Fruit fly (Drosophila melanogaster) whole organism, embryonic: ENCODE results near the gene Acf.

Source experiments
- Aef1 ChIP-seq: fragments of 200-800 bp; sonication (Bioruptor generic); IDR thresholded peaks from 3 replicates; pipeline ENCODE4 v1.3.6; 2022; ENCODE audit warnings: missing biosample characterization, missing genetic modification characterization
- Atf-2 ChIP-seq: fragments of 200-800 bp; sonication (Bioruptor generic); optimal IDR thresholded peaks from 2 replicates; lab custom pipeline; 2016; ENCODE audit warnings: missing biosample characterization, missing genetic modification characterization
- CG12219 ChIP-seq: fragments of 200-800 bp; sonication (Bioruptor generic); optimal IDR thresholded peaks from 3 replicates; lab custom pipeline; 2018; ENCODE audit warnings: missing biosample characterization, mild to moderate bottlenecking, missing genetic modification characterization
- CG14965 ChIP-seq: fragments of 200-800 bp; sonication (Bioruptor generic); optimal IDR thresholded peaks from 2 replicates; lab custom pipeline; 2016; ENCODE audit warnings: missing biosample characterization, missing genetic modification characterization, borderline replicate concordance
- CG16779 ChIP-seq: fragments of 200-800 bp; sonication (Bioruptor generic); IDR thresholded peaks from 2 replicates; pipeline ENCODE4 v1.3.6; 2022; ENCODE audit warnings: missing biosample characterization, missing genetic modification characterization
- CG17568 ChIP-seq: fragments of 200-800 bp; sonication (Bioruptor generic); optimal IDR thresholded peaks from 2 replicates; lab custom pipeline; 2018; ENCODE audit warnings: missing biosample characterization, mild to moderate bottlenecking, missing genetic modification characterization, moderate library complexity
- CG2116 ChIP-seq: fragments of 200-800 bp; sonication (Bioruptor generic); optimal IDR thresholded peaks from 3 replicates; lab custom pipeline; 2018; ENCODE audit warnings: missing biosample characterization, mild to moderate bottlenecking, missing genetic modification characterization
- CG3065 ChIP-seq: fragments of 200-800 bp; sonication (Bioruptor generic); optimal IDR thresholded peaks from 2 replicates; lab custom pipeline; 2016; ENCODE audit warnings: missing biosample characterization, missing genetic modification characterization
- CG31365 ChIP-seq: fragments of 200-800 bp; sonication (Bioruptor generic); optimal IDR thresholded peaks from 2 replicates; lab custom pipeline; 2018; ENCODE audit warnings: missing biosample characterization, mild to moderate bottlenecking, missing genetic modification characterization
- CG34224 ChIP-seq: fragments of 200-800 bp; sonication (Bioruptor generic); IDR thresholded peaks from 3 replicates; pipeline ENCODE4 v1.3.6; 2022; ENCODE audit warnings: missing biosample characterization, missing genetic modification characterization; ENCODE audit not compliant: partially characterized antibody
- CG34376 ChIP-seq: fragments of 200-800 bp; sonication (Bioruptor generic); optimal IDR thresholded peaks from 2 replicates; lab custom pipeline; 2018; ENCODE audit warnings: missing biosample characterization, mild to moderate bottlenecking, missing genetic modification characterization
- CG7372 ChIP-seq: fragments of 200-800 bp; sonication (Bioruptor generic); IDR thresholded peaks from 2 replicates; pipeline ENCODE4 v1.3.6; 2022; ENCODE audit warnings: missing biosample characterization, missing genetic modification characterization
- CG7987 ChIP-seq: fragments of 200-800 bp; sonication (Bioruptor generic); optimal IDR thresholded peaks from 2 replicates; lab custom pipeline; 2018; ENCODE audit warnings: missing biosample characterization, mild to moderate bottlenecking, missing genetic modification characterization, moderate library complexity
- CG9932 ChIP-seq: fragments of 200-800 bp; sonication (Bioruptor generic); IDR thresholded peaks from 2 replicates; pipeline ENCODE4 v1.3.6; 2022; ENCODE audit warnings: missing biosample characterization, missing genetic modification characterization
- Eip74EF ChIP-seq, 2 experiments: fragments of 200-800 bp in 1 of 2; fragments of >200 bp in 1 of 2; sonication (Bioruptor generic) in 1 of 2; optimal IDR thresholded peaks; 2 replicates each; lab custom pipeline; 2017 to 2019; ENCODE audit warnings: missing biosample characterization in 2 of 2, missing genetic modification characterization in 2 of 2, mild to moderate bottlenecking in 1 of 2, moderate library complexity in 1 of 2
- Gug ChIP-seq: fragments of 200-800 bp; sonication (Bioruptor generic); IDR thresholded peaks from 4 replicates; pipeline ENCODE4 v1.3.6; 2022; ENCODE audit warnings: missing biosample characterization, missing genetic modification characterization
- H15 ChIP-seq: fragments of 200-800 bp; sonication (Bioruptor generic); IDR thresholded peaks from 3 replicates; pipeline ENCODE4 v1.3.6; 2022; ENCODE audit warnings: missing biosample characterization, missing genetic modification characterization
- Hr51 ChIP-seq, 2 experiments: fragments of 200-800 bp; sonication (Bioruptor generic); optimal IDR thresholded peaks; 2 replicates in 1 of 2; 3 replicates in 1 of 2; lab custom pipeline; 2016 to 2018; ENCODE audit warnings: missing biosample characterization in 2 of 2, missing genetic modification characterization in 2 of 2, mild to moderate bottlenecking in 1 of 2, moderate library complexity in 1 of 2
- Kr ChIP-seq: fragments of 200-800 bp; sonication (Bioruptor generic); optimal IDR thresholded peaks from 2 replicates; lab custom pipeline; 2017; ENCODE audit warnings: missing biosample characterization, mild to moderate bottlenecking, missing genetic modification characterization
- Pdp1 ChIP-seq, 2 experiments: fragments of 200-800 bp; sonication (Bioruptor generic); optimal IDR thresholded peaks; 3 replicates each; lab custom pipeline; 2016; ENCODE audit warnings: missing biosample characterization in 2 of 2, missing genetic modification characterization in 2 of 2, mild to moderate bottlenecking in 1 of 2, moderate library complexity in 1 of 2
- Poxn ChIP-seq: fragments of 200-800 bp; sonication (Bioruptor generic); IDR thresholded peaks from 2 replicates; pipeline ENCODE4 v1.3.6; 2022; ENCODE audit warnings: missing biosample characterization, missing genetic modification characterization
- Scr ChIP-seq: fragments of 200-800 bp; sonication (Bioruptor generic); IDR thresholded peaks from 2 replicates; pipeline ENCODE4 v1.3.6; 2022; ENCODE audit warnings: missing biosample characterization, missing genetic modification characterization; ENCODE audit not compliant: partially characterized antibody
- Sry-δ ChIP-seq: fragments of 200-800 bp; sonication (Bioruptor generic); optimal IDR thresholded peaks from 2 replicates; lab custom pipeline; 2016; ENCODE audit warnings: missing biosample characterization, missing genetic modification characterization
- Ssrp ChIP-seq: fragments of 200-800 bp; sonication (Bioruptor generic); optimal IDR thresholded peaks from 2 replicates; lab custom pipeline; 2018; ENCODE audit warnings: missing biosample characterization, mild to moderate bottlenecking, missing genetic modification characterization, moderate library complexity
- abd-A ChIP-seq: fragments of 200-800 bp; sonication (Bioruptor generic); optimal IDR thresholded peaks from 3 replicates; lab custom pipeline; 2019; ENCODE audit warnings: missing biosample characterization, mild to moderate bottlenecking, missing genetic modification characterization, moderate library complexity
- az2 ChIP-seq: fragments of 200-800 bp; sonication (Bioruptor generic); optimal IDR thresholded peaks from 3 replicates; lab custom pipeline; 2016; ENCODE audit warnings: missing biosample characterization, missing genetic modification characterization
- bab2 ChIP-seq: fragments of 200-800 bp; sonication (Bioruptor generic); optimal IDR thresholded peaks from 2 replicates; lab custom pipeline; 2016; ENCODE audit warnings: missing biosample characterization, missing genetic modification characterization
- bcd ChIP-seq: fragments of 200-800 bp; sonication (Bioruptor generic); optimal IDR thresholded peaks from 2 replicates; lab custom pipeline; 2017; ENCODE audit warnings: missing biosample characterization, mild to moderate bottlenecking, missing genetic modification characterization
- bsh ChIP-seq, 2 experiments: fragments of 200-800 bp; sonication (Bioruptor generic); optimal IDR thresholded peaks; 2 replicates each; lab custom pipeline; 2017 to 2018; ENCODE audit warnings: mild to moderate bottlenecking in 2 of 2, missing biosample characterization in 2 of 2, missing genetic modification characterization in 2 of 2, moderate library complexity in 1 of 2
- cas ChIP-seq: fragments of 200-800 bp; sonication (Bioruptor generic); IDR thresholded peaks from 2 replicates; pipeline ENCODE4 v1.3.6; 2022; ENCODE audit warnings: missing biosample characterization, missing genetic modification characterization
- cato ChIP-seq: fragments of 200-800 bp; sonication (Bioruptor generic); optimal IDR thresholded peaks from 2 replicates; lab custom pipeline; 2016; ENCODE audit warnings: missing biosample characterization, missing genetic modification characterization, borderline replicate concordance
- chn ChIP-seq: fragments of 200-800 bp; sonication (Bioruptor generic); optimal IDR thresholded peaks from 2 replicates; lab custom pipeline; 2016; ENCODE audit warnings: missing biosample characterization, missing genetic modification characterization
- dm ChIP-seq: fragments of 200-800 bp; sonication (Bioruptor generic); optimal IDR thresholded peaks from 3 replicates; lab custom pipeline; 2016; ENCODE audit warnings: missing biosample characterization, missing genetic modification characterization
- esg ChIP-seq: fragments of 200-800 bp; sonication (Bioruptor generic); conservative IDR thresholded peaks from 2 replicates; pipeline ENCODE4 v1.3.6; 2022; ENCODE audit warnings: missing biosample characterization, missing genetic modification characterization
- gce ChIP-seq: fragments of 200-800 bp; sonication (Bioruptor generic); IDR thresholded peaks from 3 replicates; pipeline ENCODE4 v1.3.6; 2022; ENCODE audit warnings: missing biosample characterization, missing genetic modification characterization
- gem ChIP-seq: fragments of 200-800 bp; sonication (Bioruptor generic); optimal IDR thresholded peaks from 2 replicates; lab custom pipeline; 2019; ENCODE audit warnings: missing biosample characterization, mild to moderate bottlenecking, missing genetic modification characterization, moderate library complexity
- inv ChIP-seq: fragments of 200-800 bp; sonication (Bioruptor generic); IDR thresholded peaks from 2 replicates; pipeline ENCODE4 v1.3.6; 2022; ENCODE audit warnings: missing biosample characterization, missing genetic modification characterization; ENCODE audit not compliant: partially characterized antibody
- jumu ChIP-seq: fragments of 200-800 bp; sonication (Bioruptor generic); optimal IDR thresholded peaks from 3 replicates; lab custom pipeline; 2016; ENCODE audit warnings: missing biosample characterization, missing genetic modification characterization
- kah ChIP-seq: fragments of 200-800 bp; sonication (Bioruptor generic); optimal IDR thresholded peaks from 2 replicates; lab custom pipeline; 2018; ENCODE audit warnings: missing biosample characterization, mild to moderate bottlenecking, missing genetic modification characterization
- lilli ChIP-seq: fragments of 200-800 bp; sonication (Bioruptor generic); optimal IDR thresholded peaks from 3 replicates; lab custom pipeline; 2016; ENCODE audit warnings: missing biosample characterization, missing genetic modification characterization
- lola ChIP-seq, 3 experiments: fragments of >200 bp in 2 of 3; fragments of 200-800 bp in 1 of 3; sonication (Bioruptor generic) in 1 of 3; optimal IDR thresholded peaks; 2 replicates each; lab custom pipeline; 2017 to 2019; ENCODE audit warnings: missing biosample characterization in 3 of 3, missing genetic modification characterization in 3 of 3, mild to moderate bottlenecking in 1 of 3, moderate library complexity in 1 of 3
- lov ChIP-seq, 2 experiments: fragments of 200-800 bp in 1 of 2; fragments of >200 bp in 1 of 2; sonication (Bioruptor generic) in 1 of 2; IDR thresholded peaks in 1 of 2; optimal IDR thresholded peaks in 1 of 2; 2 replicates in 1 of 2; 3 replicates in 1 of 2; pipeline versions ENCODE4 v1.3.6 to Lab custom; 2017 to 2022; ENCODE audit warnings: missing biosample characterization in 1 of 2, missing genetic modification characterization in 1 of 2
- phol ChIP-seq: fragments of 200-800 bp; sonication (Bioruptor generic); optimal IDR thresholded peaks from 3 replicates; lab custom pipeline; 2018; ENCODE audit warnings: missing biosample characterization, mild to moderate bottlenecking, missing genetic modification characterization, moderate library complexity
- ranshi ChIP-seq: fragments of 200-800 bp; sonication (Bioruptor generic); IDR thresholded peaks from 2 replicates; pipeline ENCODE4 v1.3.6; 2022; ENCODE audit warnings: missing biosample characterization, missing genetic modification characterization
- scrt ChIP-seq: fragments of 200-800 bp; sonication (Bioruptor generic); optimal IDR thresholded peaks from 2 replicates; lab custom pipeline; 2018; ENCODE audit warnings: missing biosample characterization, mild to moderate bottlenecking, missing genetic modification characterization, moderate library complexity
- sens-2 ChIP-seq: fragments of 200-800 bp; sonication (Bioruptor generic); IDR thresholded peaks from 2 replicates; pipeline ENCODE4 v1.3.6; 2022; ENCODE audit warnings: missing biosample characterization, missing genetic modification characterization
- trem ChIP-seq: fragments of 200-800 bp; optimal IDR thresholded peaks from 3 replicates; lab custom pipeline; 2019; ENCODE audit warnings: missing biosample characterization, mild to moderate bottlenecking, missing genetic modification characterization, moderate library complexity
- trh ChIP-seq: fragments of 200-800 bp; sonication (Bioruptor generic); optimal IDR thresholded peaks from 2 replicates; lab custom pipeline; 2016; ENCODE audit warnings: missing biosample characterization, missing genetic modification characterization

The Acf gene

DNA sequence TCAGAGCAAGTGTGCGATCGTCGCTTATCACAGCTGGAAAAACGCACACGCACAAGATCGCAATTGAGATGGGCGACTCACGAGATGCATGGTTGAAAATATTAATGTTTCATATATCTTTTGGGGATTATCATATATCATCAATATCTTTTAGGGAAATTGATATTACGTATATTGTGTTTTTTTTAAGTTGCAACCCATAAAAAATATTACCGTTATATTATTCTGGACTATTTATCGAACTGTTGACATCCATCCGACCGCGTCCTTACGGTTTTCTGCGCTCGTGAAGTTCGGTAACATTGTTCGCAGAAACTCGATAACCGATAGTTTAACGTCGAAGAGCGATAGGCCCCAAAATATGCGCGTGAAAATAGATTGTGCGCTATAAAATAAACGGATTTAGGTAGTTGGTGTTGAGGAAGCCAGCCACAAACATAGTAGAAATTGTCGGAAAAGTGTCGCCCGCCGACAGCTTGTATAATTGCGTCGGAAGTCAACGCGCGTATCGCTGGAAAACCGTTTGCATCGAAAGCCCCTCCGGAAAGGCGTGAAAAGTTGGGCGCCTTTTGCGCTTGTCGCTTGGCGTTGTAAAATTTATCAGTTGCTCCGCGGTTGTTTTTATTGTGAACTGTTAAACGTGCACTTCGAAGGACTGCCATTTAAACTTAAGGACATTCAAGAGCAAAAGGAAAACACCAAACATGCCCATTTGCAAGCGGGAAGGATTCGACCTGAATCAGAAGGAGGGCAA, at the start of gene Acf, which contains the start of gene Mccc1 (continued):
- peak; percentile 18; the same call in 1 of the 3 replicates for TF ChIP-seq Aef1
- no peak for TF ChIP-seq bab2 (GFP tag; lab: Kevin White, UChicago)
- no peak for TF ChIP-seq Poxn (GFP tag; lab: Robert Waterston, UW)
- TF ChIP-seq H15 (GFP tag; lab: Robert Waterston, UW): no peak
- TF ChIP-seq gce (GFP tag; lab: Robert Waterston, UW): no peak
- TF ChIP-seq Gug (GFP tag; lab: Robert Waterston, UW): 0 out of 4 replicates have a peak, but pooled peaks have one; percentile 6
- no peak for TF ChIP-seq CG7987 (GFP tag; lab: Kevin White, UChicago)
- no peak for TF ChIP-seq Kr
- TF ChIP-seq kah (GFP tag; lab: Kevin White, UChicago): no peak
- no peak for TF ChIP-seq cas
- no peak for TF ChIP-seq CG17568 (GFP tag; lab: Kevin White, UChicago)
- TF ChIP-seq dm (GFP tag; lab: Kevin White, UChicago): no peak
- no peak for TF ChIP-seq chn
- no peak for TF ChIP-seq CG7372 (GFP tag; lab: Robert Waterston, UW)
- no peak for TF ChIP-seq lov (optimal IDR thresholded peaks at IDR 0.05; lab: Kevin White, UChicago)
- TF ChIP-seq lov (GFP tag; IDR thresholded peaks at IDR 0.05; lab: Robert Waterston, UW): no peak
- TF ChIP-seq CG3065: no peak
- TF ChIP-seq CG16779 (GFP tag; lab: Robert Waterston, UW): no peak
- TF ChIP-seq CG12219: no peak
- TF ChIP-seq scrt (GFP tag; lab: Kevin White, UChicago): no peak
- peak; percentile 83 for TF ChIP-seq Sry-δ (GFP tag; lab: Kevin White, UChicago)
- TF ChIP-seq CG34376 (GFP tag; lab: Kevin White, UChicago): no peak
- TF ChIP-seq CG34224: peak; percentile 60; the same call in 1 of the 3 replicates
- peak; percentile 58 for TF ChIP-seq lilli (GFP tag; lab: Kevin White, UChicago)
- TF ChIP-seq CG2116: peak; percentile 84
- TF ChIP-seq inv (GFP tag; lab: Robert Waterston, UW): no peak; the same call in none of the 2 replicates
- TF ChIP-seq gem (tag; lab: Kevin White, UChicago): no peak
- TF ChIP-seq jumu: peak; percentile 31
- no peak; the same call in 1 of the 2 replicates for TF ChIP-seq esg (GFP tag; lab: Robert Waterston, UW)
- no peak for TF ChIP-seq Ssrp (tag; lab: Kevin White, UChicago)
- TF ChIP-seq bsh (GFP tag; optimal IDR thresholded peaks at IDR 0.05; lab: Kevin White, UChicago): no peak
- TF ChIP-seq ranshi (GFP tag; lab: Robert Waterston, UW): no peak
- no peak for TF ChIP-seq abd-A (tag; lab: Kevin White, UChicago)
- TF ChIP-seq Scr (GFP tag; lab: Robert Waterston, UW): peak; percentile 69
- TF ChIP-seq phol (tag; lab: Kevin White, UChicago): peak; percentile 50
- no peak for TF ChIP-seq trh (GFP tag; lab: Kevin White, UChicago)
- TF ChIP-seq CG31365 (tag; lab: Kevin White, UChicago): no peak
- TF ChIP-seq lola (GFP tag; optimal IDR thresholded peaks at IDR 0.05; lab: Kevin White, UChicago): peak in 1 of 3 experiments; percentile 3
- TF ChIP-seq Atf-2: no peak
- no peak for TF ChIP-seq CG14965 (GFP tag; lab: Kevin White, UChicago)
- TF ChIP-seq sens-2 (GFP tag; lab: Robert Waterston, UW): no peak
- peak; percentile 53 to 60 for TF ChIP-seq Pdp1 (GFP tag; optimal IDR thresholded peaks at IDR 0.05; lab: Kevin White, UChicago)
- peak; percentile 54 for TF ChIP-seq trem (tag; lab: Kevin White, UChicago)
- no peak for TF ChIP-seq bcd
- TF ChIP-seq Hr51 (GFP tag; optimal IDR thresholded peaks at IDR 0.05; lab: Kevin White, UChicago): no peak
- TF ChIP-seq az2 (GFP tag; lab: Kevin White, UChicago): peak; percentile 41
- TF ChIP-seq cato (GFP tag; lab: Kevin White, UChicago): no peak
- TF ChIP-seq Eip74EF (GFP tag; optimal IDR thresholded peaks at IDR 0.05; lab: Kevin White, UChicago): no peak
- peak; percentile 45 for TF ChIP-seq CG9932 (GFP tag; lab: Robert Waterston, UW)
